Fruit fly (Drosophila melanogaster): Measurements from ENCODE around the gene Naa40.

DNA sequence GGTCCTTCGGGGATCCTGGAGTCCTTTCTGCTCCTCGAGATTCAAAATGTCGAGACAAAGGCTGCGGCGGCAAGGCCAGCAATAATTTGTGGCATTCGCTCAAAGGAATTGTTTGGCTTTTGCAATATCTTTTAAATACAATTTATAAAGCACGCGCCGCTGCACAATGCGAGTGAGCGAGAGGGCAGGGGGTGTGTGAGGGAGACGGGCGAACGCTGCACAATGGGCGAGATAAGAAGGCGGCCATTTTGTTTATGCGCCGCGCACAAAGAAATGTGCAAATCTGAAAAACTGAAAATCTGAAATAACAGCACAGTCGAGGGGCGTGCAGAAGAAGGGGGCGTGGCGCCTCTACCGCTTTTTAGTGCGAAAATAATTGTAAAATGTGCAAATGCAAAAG, 16.4 kb downstream of the Naa40 start:
- TF ChIP-seq Hr83 (GFP tag; optimal IDR thresholded peaks at IDR 0.05; ENCODE audit: poor library complexity, severe bottlenecking) (no peak), foxo (GFP tag; optimal IDR thresholded peaks at IDR 0.05) (no peak), Hnf4 (GFP tag; optimal IDR thresholded peaks at IDR 0.05) (no peak), sv (GFP tag; optimal IDR thresholded peaks at IDR 0.05) (no peak), usp (GFP tag; optimal IDR thresholded peaks at IDR 0.05) (no peak), h (GFP tag; optimal IDR thresholded peaks at IDR 0.05) (no peak), CG32264 (GFP tag; optimal IDR thresholded peaks at IDR 0.05) (no peak), jim (GFP tag; optimal IDR thresholded peaks at IDR 0.05) (no peak), rgr (GFP tag; optimal IDR thresholded peaks at IDR 0.05) (no peak), GATAd (GFP tag; optimal IDR thresholded peaks at IDR 0.05) (no peak), Hr78 (GFP tag; optimal IDR thresholded peaks at IDR 0.05) (no peak), Dfd (GFP tag; optimal IDR thresholded peaks at IDR 0.05) (no peak)

Measured in whole organism, wandering third instar larva.